Worm (Caenorhabditis elegans): Measurements from ENCODE around the gene srsx-15.
A peak's percentile ranks its signal among the peaks of the same experiment; 100 is the strongest.

srsx-15 gene

DNA sequence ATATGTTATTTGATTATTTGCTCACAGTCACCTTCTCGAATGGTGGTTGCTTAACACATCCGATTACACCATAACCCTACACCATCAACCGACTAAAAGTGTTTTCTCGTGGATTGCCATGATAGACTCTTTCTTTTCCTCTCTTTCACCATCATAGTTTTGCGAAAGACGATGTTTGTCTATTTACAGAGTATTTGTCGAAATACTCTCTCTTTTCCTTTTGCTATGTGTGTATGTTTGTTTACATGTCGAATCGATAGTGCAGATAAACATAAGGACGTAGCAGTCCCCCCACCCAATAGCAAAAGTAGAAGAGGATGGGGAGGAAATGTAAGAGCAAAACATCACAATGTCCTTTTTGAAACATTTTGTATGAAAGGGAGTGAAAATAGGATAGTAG lies 20.3 kb downstream of the srsx-15 start:
- TF ChIP-seq lsy-27 (tag; optimal IDR thresholded peaks at IDR 0.05; ENCODE audit: borderline replicate concordance, insufficient read depth) (no peak), cebp-1 (GFP tag; IDR thresholded peaks at IDR 0.05) (0 out of 2 replicates have a peak, but pooled peaks have one; percentile 18), cebp-1 (tag; optimal IDR thresholded peaks at IDR 0.05) (peak; percentile 34)

DNA sequence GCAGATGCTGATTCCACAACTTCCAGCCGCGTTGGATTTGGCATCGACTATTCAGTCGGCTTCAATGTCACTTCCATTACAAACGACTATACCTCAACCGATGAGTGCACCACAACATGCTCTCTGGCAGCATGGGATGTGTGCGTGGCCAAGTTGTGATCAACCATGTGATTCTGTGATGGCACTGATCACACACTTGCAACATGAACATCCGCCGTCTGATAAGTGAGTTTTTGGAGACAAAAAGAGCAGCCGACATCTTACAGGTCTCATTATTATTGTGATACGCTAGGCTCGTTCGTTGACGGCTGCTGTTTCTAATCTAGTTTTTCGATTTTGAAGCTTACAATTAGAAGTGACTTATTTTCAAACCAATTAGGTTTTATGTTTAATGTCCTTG lies 21.2 kb downstream of the srsx-15 start:
- TF ChIP-seq ekl-4 (GFP tag; IDR thresholded peaks at IDR 0.05) (no peak), snpc-4 (GFP tag; optimal IDR thresholded peaks at IDR 0.05) (no peak), snpc-4 (tag; optimal IDR thresholded peaks at IDR 0.05) (peak in 1 of 4 experiments; percentile 68), K11D2.4 (GFP tag; IDR thresholded peaks at IDR 0.05) (no peak)

DNA sequence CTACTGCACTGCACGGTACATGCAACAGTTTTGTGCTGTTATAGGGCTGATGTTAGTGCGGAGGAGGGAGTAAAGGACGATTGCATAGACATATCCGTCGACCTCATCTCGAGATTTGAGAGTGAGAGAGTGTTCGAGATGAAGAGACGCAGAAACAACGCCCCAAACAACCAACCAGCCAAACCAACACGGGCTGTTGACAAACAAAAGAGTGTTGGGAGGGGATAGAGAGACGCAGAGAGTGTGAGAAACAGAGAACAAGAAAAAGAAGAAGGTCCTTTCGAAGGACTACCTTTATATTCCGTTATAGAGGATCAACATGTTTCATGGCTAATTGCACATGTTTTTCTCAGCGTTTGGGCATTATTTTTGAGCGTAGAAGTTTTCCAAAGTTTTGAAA lies 23.3 kb downstream of the srsx-15 start:
- peak; percentile 36; the same call in 1 of the 2 replicates for TF ChIP-seq nfyb-1 (GFP tag; IDR thresholded peaks at IDR 0.05)
- TF ChIP-seq snpc-4 (GFP tag; optimal IDR thresholded peaks at IDR 0.05) = no peak
- peak in 1 of 4 experiments; percentile 23 for TF ChIP-seq snpc-4 (tag; optimal IDR thresholded peaks at IDR 0.05)
- TF ChIP-seq hmg-1.2 (GFP tag; IDR thresholded peaks at IDR 0.05) = peak; percentile 87
- peak; percentile 45 for TF ChIP-seq K12H6.12 (tag; optimal IDR thresholded peaks at IDR 0.05)
- no peak for TF ChIP-seq him-1 (tag; optimal IDR thresholded peaks at IDR 0.05)
- TF ChIP-seq lin-26 (GFP tag; IDR thresholded peaks at IDR 0.05) = 0 out of 2 replicates have a peak, but pooled peaks have one; percentile 51
- TF ChIP-seq xnd-1 (tag; optimal IDR thresholded peaks at IDR 0.05) = no peak
- 0 out of 2 replicates have a peak, but pooled peaks have one; percentile 28 for TF ChIP-seq zfh-2 (GFP tag; conservative IDR thresholded peaks at IDR 0.05)
- peak; percentile 14 for TF ChIP-seq attf-5 (GFP tag; optimal IDR thresholded peaks at IDR 0.05)
- 0 out of 2 replicates have a peak, but pooled peaks have one; percentile 21 for TF ChIP-seq cebp-1 (GFP tag; IDR thresholded peaks at IDR 0.05)
- peak; percentile 39 for TF ChIP-seq cebp-1 (tag; optimal IDR thresholded peaks at IDR 0.05)
- no peak for TF ChIP-seq let-526 (GFP tag; IDR thresholded peaks at IDR 0.05)
- 0 out of 2 replicates have a peak, but pooled peaks have one; percentile 21 for TF ChIP-seq dox-1 (GFP tag; IDR thresholded peaks at IDR 0.05)

DNA sequence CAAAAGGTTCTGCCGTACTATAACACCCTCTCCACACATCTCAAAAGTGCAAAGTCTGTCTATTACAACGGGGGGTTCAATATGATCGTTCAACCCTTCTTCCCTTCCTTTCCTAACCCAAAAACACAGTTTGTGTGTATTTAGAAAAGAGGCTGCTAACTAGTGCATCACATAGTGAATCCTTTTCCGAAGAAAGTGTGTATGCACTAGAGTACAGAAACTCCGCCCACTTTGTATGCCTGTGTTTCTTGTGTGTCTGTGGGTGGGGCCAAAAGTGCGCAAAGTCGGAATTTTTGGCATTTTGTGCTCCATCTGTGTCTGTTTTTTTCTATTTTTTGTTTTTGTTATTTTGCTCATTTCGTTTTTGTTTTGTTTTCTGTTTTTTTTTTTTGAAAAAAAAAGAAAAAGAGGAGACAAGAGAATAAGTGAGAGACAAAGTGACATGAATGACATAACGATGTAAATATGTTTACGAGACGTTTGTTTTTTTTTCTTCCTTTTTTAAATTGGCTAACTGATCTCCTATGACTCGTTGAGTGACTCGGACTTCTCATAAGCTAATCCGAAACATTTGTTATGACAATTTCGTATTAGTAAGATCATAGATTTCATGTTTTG lies 25.0 kb downstream of the srsx-15 start:
- TF ChIP-seq nhr-90 (tag; optimal IDR thresholded peaks at IDR 0.05) = no peak
- no peak for TF ChIP-seq sea-2 (GFP tag; IDR thresholded peaks at IDR 0.05)
- no peak for TF ChIP-seq lin-40 (tag; optimal IDR thresholded peaks at IDR 0.05)
- TF ChIP-seq K12H6.12 (tag; optimal IDR thresholded peaks at IDR 0.05) = peak; percentile 34
- no peak for TF ChIP-seq athp-1 (tag; optimal IDR thresholded peaks at IDR 0.05)
- TF ChIP-seq snpc-4 (GFP tag; optimal IDR thresholded peaks at IDR 0.05) = no peak
- TF ChIP-seq snpc-4 (tag; optimal IDR thresholded peaks at IDR 0.05) = no peak

DNA sequence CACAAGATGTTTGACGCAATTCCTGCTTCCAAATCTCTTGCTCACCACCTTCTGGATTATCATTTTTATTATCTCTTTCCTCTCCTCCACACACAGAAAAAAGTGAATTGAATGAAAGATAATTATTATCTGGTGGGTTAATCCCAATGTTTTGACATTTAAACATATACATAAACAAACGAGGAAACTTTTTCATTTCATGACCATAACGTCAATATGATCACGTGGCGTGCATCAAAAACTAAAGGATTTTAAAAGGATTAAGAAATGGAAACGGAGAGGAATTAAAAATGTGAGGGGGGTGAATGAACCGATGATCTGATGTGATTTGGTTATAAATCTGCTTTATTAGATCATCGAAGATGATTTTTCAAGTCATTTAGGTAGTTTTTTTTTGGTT lies 28.1 kb downstream of the srsx-15 start:
- TF ChIP-seq lin-54 (GFP tag; optimal IDR thresholded peaks at IDR 0.05) = no peak
- TF ChIP-seq atf-7 (tag; optimal IDR thresholded peaks at IDR 0.05) = no peak
- TF ChIP-seq Y53G8AR.9 (GFP tag; conservative IDR thresholded peaks at IDR 0.05) = no peak
- no peak for TF ChIP-seq hsf-1 (GFP tag; IDR thresholded peaks at IDR 0.05)
- TF ChIP-seq pha-4 (tag; optimal IDR thresholded peaks at IDR 0.05) = no peak
- TF ChIP-seq F39B2.1 (GFP tag; IDR thresholded peaks at IDR 0.05) = no peak
- TF ChIP-seq nhr-179 (tag; optimal IDR thresholded peaks at IDR 0.05) = no peak
- TF ChIP-seq ztf-6 (GFP tag; IDR thresholded peaks at IDR 0.05) = no peak

DNA sequence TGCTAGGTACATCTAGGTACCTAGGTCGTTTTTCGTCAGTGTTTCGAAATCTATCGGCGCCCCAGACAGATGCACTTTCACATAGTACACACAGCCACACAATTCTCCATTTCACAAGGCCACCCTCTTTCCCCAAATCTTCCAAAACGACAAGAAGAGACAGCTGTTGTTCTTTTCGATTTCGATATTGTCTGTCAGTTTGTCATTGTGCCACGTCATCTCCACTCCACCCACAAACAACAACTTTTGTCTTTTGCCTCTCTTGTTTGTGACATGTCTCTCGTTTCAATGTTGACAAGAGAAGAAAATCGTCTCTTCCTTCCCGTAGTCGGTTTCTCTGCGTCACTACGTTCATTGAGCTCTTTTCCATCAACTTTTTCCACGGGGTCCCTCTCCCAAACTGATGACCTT lies 29.8 kb downstream of the srsx-15 start:
- TF ChIP-seq dpl-1 (GFP tag; optimal IDR thresholded peaks at IDR 0.05) (no peak), rpc-1 (optimal IDR thresholded peaks at IDR 0.05) (no peak), rpc-1 (tag; optimal IDR thresholded peaks at IDR 0.05) (no peak), K11D2.4 (GFP tag; IDR thresholded peaks at IDR 0.05) (peak; percentile 33; the same call in 1 of the 2 replicates), nhr-27 (tag; optimal IDR thresholded peaks at IDR 0.05) (no peak), zfh-2 (GFP tag; conservative IDR thresholded peaks at IDR 0.05) (peak; percentile 50; the same call in 1 of the 2 replicates), lin-40 (tag; optimal IDR thresholded peaks at IDR 0.05) (peak; percentile 42), Y79H2A.3 (GFP tag; conservative IDR thresholded peaks at IDR 0.05) (no peak), snpc-1.3 (tag; optimal IDR thresholded peaks at IDR 0.05; ENCODE audit: insufficient read depth) (no peak), hlh-26 (GFP tag; conservative IDR thresholded peaks at IDR 0.05) (no peak), repo-1 (tag; optimal IDR thresholded peaks at IDR 0.05) (no peak), nfyb-1 (GFP tag; IDR thresholded peaks at IDR 0.05) (no peak), cebp-1 (GFP tag; IDR thresholded peaks at IDR 0.05) (no peak), cebp-1 (tag; optimal IDR thresholded peaks at IDR 0.05) (peak; percentile 67), F57A8.1 (GFP tag; optimal IDR thresholded peaks at IDR 0.05) (no peak), dox-1 (GFP tag; IDR thresholded peaks at IDR 0.05) (peak; percentile 20; the same call in 1 of the 2 replicates), K12H6.12 (tag; optimal IDR thresholded peaks at IDR 0.05) (peak; percentile 72), attf-5 (GFP tag; optimal IDR thresholded peaks at IDR 0.05) (no peak)

All from whole organism, young adult.